Fruit fly (Drosophila melanogaster) S2 (cell line): Measurements from ENCODE around the gene CG31870.

Source experiments
- CG8478 ChIP-seq: fragments of >200 bp; optimal IDR thresholded peaks from 2 replicates; lab custom pipeline; 2018
- CTCF ChIP-seq, 2 experiments: fragments of >200 bp; optimal IDR thresholded peaks; 2 replicates each; lab custom pipeline; 2018

DNA sequence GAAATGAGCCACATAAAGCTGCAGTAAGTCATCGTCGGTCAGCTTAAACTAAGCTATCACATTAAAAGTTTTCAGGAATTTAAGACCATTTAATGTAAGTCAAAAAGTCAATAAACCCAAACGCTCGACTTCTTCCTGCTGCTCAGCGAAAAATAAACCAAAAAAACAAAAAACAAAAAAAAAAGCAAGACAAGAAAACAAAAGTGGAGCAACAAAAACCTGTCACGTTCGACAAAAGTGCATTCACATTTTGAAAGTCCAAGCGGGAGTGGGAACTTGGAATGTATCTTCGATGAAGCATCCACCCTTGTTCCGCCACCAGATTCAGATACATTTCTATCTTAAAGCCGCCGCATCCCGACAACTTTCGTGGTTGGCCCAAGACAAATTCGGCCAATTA is 4.0 kb downstream of the CG31870 start:
- TF ChIP-seq CG8478 (lab: Kevin White, UChicago) (no peak), CTCF (optimal IDR thresholded peaks at IDR 0.05; lab: Kevin White, UChicago) (no peak)
